Worm (Caenorhabditis elegans): Measurements from ENCODE around the gene F58E6.6.

F58E6.6 gene

DNA sequence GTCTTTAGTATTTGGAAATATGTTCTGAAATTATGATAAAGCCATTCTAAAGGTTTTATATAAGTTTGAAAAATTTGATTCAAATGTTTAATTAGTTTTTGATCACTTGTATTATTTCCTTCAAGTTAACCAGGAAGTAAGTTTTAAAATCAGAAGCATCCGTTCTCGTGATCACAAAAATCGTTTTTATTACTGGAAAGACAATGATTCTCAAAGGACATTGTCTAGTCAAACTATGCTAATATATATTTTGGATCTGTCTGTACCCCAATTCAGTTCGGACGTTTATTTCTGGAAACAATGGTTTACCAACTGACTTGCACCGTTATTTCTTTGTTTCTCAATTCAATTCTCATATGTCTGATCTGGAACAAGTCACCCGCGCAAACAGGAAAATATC is 36.4 kb downstream of the F58E6.6 start, which contains the start of gene str-188:
TSS of gene str-188 (plus strand) at position 301 of the 400 bp plus-strand sequence.
- TF ChIP-seq ceh-34 (tag; optimal IDR thresholded peaks at IDR 0.05): no peak
- no peak for TF ChIP-seq fkh-6 (tag; optimal IDR thresholded peaks at IDR 0.05)
- TF ChIP-seq pros-1 (tag; optimal IDR thresholded peaks at IDR 0.05): no peak
- no peak for TF ChIP-seq ceh-30 (tag; optimal IDR thresholded peaks at IDR 0.05)
- no peak for TF ChIP-seq K02D7.2 (tag; optimal IDR thresholded peaks at IDR 0.05)

DNA sequence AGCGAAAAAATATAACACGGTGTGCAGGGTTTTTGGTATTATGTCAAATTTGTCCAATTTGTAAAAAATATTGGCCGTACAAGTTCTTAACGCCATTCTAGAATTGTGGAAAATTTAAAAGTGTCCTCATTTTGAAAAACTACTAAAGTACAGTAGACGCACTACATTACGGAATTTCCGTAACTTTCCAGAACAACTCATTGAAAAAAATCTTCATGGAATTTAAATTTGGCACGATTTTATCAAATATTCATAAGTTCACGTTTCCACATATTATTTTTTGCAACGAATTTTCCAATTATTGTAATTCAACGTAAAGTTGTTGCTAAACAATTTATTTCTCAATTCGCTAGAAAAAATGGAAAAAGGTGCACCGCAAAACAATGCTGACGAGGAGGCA is 37.9 kb downstream of the F58E6.6 start, which contains the start of gene F40F9.3:
TSS of gene F40F9.3 (plus strand) at position 301 of the 400 bp plus-strand sequence.
- TF ChIP-seq ahr-1 (tag; optimal IDR thresholded peaks at IDR 0.05): no peak
- TF ChIP-seq ceh-48 (tag; optimal IDR thresholded peaks at IDR 0.05): no peak
- TF ChIP-seq C38D4.7 (GFP tag; optimal IDR thresholded peaks at IDR 0.05): no peak
- no peak for TF ChIP-seq ceh-30 (tag; optimal IDR thresholded peaks at IDR 0.05)
- no peak for TF ChIP-seq mec-3 (tag; optimal IDR thresholded peaks at IDR 0.05; ENCODE audit: borderline replicate concordance)
- no peak for TF ChIP-seq pha-2 (tag; optimal IDR thresholded peaks at IDR 0.05)
- TF ChIP-seq ceh-18 (tag; optimal IDR thresholded peaks at IDR 0.05): no peak
- no peak for TF ChIP-seq ceh-34 (tag; optimal IDR thresholded peaks at IDR 0.05)
- TF ChIP-seq sox-2 (GFP tag; IDR thresholded peaks at IDR 0.05): no peak
- TF ChIP-seq C08G9.2 (tag; optimal IDR thresholded peaks at IDR 0.05): no peak
- TF ChIP-seq lim-6 (tag; optimal IDR thresholded peaks at IDR 0.05): no peak

DNA sequence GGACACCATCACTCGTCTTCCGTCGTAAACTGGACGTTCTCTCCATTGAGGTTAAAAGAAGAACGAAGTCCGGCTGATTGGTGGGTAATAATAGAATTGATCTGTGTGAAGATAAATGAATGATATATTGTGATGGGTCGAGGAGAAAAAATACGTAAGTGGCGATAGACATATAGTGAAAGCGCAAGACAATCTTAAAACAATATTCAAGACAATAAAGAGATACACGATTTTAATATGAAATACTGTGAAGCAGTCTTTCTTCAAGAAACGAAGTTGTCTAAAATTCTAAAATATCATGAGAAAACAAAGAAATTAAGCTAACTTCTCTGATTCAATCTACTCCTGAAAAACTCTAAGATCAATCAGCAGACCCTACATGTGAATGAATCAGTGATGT is 39.3 kb downstream of the F58E6.6 start, which contains the start of gene F40F9.10:
TSS of gene F40F9.10 (minus strand) at position 101 of the 400 bp plus-strand sequence.
- TF ChIP-seq ceh-48 (tag; optimal IDR thresholded peaks at IDR 0.05) (no peak), fkh-10 (GFP tag; optimal IDR thresholded peaks at IDR 0.05) (no peak), F13H6.1 (tag; optimal IDR thresholded peaks at IDR 0.05) (no peak), ztf-16 (tag; optimal IDR thresholded peaks at IDR 0.05) (no peak), pros-1 (tag; optimal IDR thresholded peaks at IDR 0.05) (no peak), ceh-9 (tag; optimal IDR thresholded peaks at IDR 0.05) (no peak), sox-2 (GFP tag; IDR thresholded peaks at IDR 0.05) (no peak), elt-4 (tag; optimal IDR thresholded peaks at IDR 0.05) (no peak), ceh-18 (tag; optimal IDR thresholded peaks at IDR 0.05) (no peak), ceh-14 (tag; optimal IDR thresholded peaks at IDR 0.05) (no peak)

DNA sequence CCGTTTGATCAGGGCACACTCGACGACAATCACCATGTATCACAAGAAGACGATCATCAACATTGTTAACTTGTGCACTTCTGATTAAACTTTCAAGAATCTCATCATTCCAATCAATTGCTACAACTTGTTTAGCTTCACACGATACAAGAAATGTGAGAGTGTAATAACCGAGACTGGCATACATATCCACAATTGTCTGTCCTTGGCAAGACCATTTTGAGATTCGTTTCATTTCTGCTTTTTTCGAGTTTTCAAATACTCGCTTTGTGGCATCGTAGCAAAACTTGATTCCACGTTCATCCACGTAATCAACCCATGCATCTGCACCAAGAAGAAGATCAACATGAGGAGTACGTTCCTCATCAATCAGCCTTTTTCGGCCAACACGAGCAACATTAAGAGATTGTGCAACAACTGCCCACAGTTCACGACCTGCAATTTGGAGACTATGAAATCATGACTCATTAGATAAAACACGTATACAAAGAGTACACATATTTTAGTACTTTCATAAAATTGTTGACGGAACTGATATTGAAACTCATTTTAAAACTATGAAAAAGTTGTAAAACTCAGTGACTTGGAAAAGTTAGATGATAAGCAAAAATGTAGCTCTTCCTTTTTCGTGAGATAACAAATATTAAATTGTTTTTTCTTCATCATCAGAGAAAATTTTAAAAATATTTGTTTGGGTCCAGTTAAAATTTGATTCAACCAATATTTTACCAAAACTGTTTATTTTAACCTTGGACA is 40.2 kb downstream of the F58E6.6 start:
- no peak for TF ChIP-seq sox-2 (GFP tag; IDR thresholded peaks at IDR 0.05)
- TF ChIP-seq ceh-22 (tag; optimal IDR thresholded peaks at IDR 0.05): no peak
- no peak for TF ChIP-seq dmd-4 (tag; optimal IDR thresholded peaks at IDR 0.05; ENCODE audit: borderline replicate concordance)
- no peak for TF ChIP-seq tbx-2 (tag; optimal IDR thresholded peaks at IDR 0.05)

DNA sequence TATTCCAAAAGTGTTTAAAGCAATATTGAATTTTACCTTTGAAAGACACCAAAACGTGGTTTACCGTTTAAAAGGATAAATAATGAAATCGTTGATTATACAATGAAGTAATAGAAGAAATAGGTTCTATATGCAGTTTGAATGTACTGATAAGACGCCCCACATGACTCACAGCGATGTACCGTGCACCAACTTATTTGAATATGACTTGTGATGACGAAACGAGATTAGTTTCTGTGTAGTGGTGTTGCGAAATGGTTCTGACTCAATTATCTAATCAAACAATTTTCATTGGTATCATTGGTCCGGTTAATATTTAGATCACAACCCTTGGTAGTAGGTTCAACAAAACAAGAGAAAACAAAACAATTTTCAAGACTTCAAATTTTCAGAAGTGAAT is 41.6 kb downstream of the F58E6.6 start:
- peak; percentile 81 for TF ChIP-seq elt-2 (tag; optimal IDR thresholded peaks at IDR 0.05)
- no peak for TF ChIP-seq F13H6.1 (tag; optimal IDR thresholded peaks at IDR 0.05)

DNA sequence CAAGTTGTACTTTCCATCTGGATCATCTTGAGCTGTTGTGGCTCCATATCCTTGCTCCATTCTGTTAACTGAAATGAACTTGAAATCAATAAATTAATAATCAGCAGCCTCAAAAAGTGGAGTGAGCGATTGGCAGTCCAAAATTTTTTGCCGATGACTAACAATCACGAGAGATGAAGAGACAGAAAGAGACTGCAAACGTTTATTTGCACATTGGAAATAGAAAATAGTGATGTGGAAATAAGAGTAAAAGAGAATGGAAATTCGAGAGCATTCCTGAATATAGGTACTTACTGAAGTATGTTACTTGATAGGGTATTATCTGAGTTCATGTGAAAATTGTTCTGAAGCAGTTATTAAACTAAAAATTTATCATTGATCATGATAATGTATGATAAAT is 43.1 kb downstream of the F58E6.6 start, which contains the start of gene tag-120:
TSS of gene tag-120 (minus strand) at position 68 of the 400 bp plus-strand sequence.
- TF ChIP-seq ttx-3 (tag; optimal IDR thresholded peaks at IDR 0.05) (no peak), ama-1 (optimal IDR thresholded peaks at IDR 0.05) (no peak), C38D4.7 (GFP tag; optimal IDR thresholded peaks at IDR 0.05) (no peak), lin-11 (tag; optimal IDR thresholded peaks at IDR 0.05) (no peak), ceh-30 (tag; optimal IDR thresholded peaks at IDR 0.05) (no peak), lim-6 (tag; optimal IDR thresholded peaks at IDR 0.05) (no peak), eyg-1 (tag; optimal IDR thresholded peaks at IDR 0.05) (no peak)

DNA sequence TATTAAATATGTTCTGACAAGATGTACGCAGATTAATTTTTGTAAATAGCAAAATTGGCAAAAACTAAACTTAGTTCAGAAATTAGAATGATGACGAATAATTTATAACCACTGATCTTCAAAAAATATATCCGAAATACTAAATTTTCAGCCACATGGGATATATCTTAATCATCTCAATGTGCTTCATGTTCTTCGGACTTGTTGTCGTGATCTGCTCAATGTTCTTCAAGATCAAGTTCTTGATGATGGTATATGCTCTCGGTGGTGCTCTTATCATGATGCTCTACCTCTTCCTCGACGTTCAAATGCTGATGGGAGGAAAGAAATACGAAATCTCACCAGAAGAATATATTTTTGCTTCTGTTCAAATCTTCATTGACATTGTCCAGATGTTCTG is 46.2 kb downstream of the F58E6.6 start:
- no peak for TF ChIP-seq sdc-2 (tag; optimal IDR thresholded peaks at IDR 0.05)
- no peak for TF ChIP-seq ztf-16 (tag; optimal IDR thresholded peaks at IDR 0.05)
- no peak for TF ChIP-seq hlh-13 (GFP tag; optimal IDR thresholded peaks at IDR 0.05)
- no peak for TF ChIP-seq hlh-15 (tag; optimal IDR thresholded peaks at IDR 0.05)
- TF ChIP-seq Y22D7AL.16 (tag; optimal IDR thresholded peaks at IDR 0.05): no peak
- TF ChIP-seq madf-2 (tag; optimal IDR thresholded peaks at IDR 0.05): no peak
- no peak for TF ChIP-seq pha-2 (tag; optimal IDR thresholded peaks at IDR 0.05)

All from whole organism, late embryonic.